Worm (Caenorhabditis elegans) whole organism, L4 larva: ENCODE data around the gene msi-1.

Source experiments
- D1046.2 ChIP-seq: fragments of 200-800 bp; sonication (Bioruptor generic); IDR thresholded peaks from 2 replicates; pipeline ENCODE4 v1.3.6; 2022; ENCODE audit warnings: missing genetic modification characterization, missing compliant biosample characterization
- F44E2.7 ChIP-seq: fragments of 200-800 bp; sonication (Bioruptor generic); IDR thresholded peaks from 2 replicates; pipeline ENCODE4 v2.1.2; 2022; ENCODE audit warnings: missing genetic modification characterization, missing compliant biosample characterization
- T20F7.1 ChIP-seq: fragments of 200-800 bp; sonication (Bioruptor generic); optimal IDR thresholded peaks from 2 replicates; lab custom pipeline; 2018; ENCODE audit warnings: mild to moderate bottlenecking, missing genetic modification characterization, missing compliant biosample characterization
- Y5F2A.4 ChIP-seq: fragments of 200-800 bp; sonication (Bioruptor generic); optimal IDR thresholded peaks from 2 replicates; lab custom pipeline; 2018; ENCODE audit warnings: mild to moderate bottlenecking, missing genetic modification characterization, missing compliant biosample characterization
- ZK546.5 ChIP-seq, 2 experiments: sonication (generic microtip); optimal IDR thresholded peaks; 2 replicates each; lab custom pipeline; 2017; ENCODE audit warnings: missing biosample characterization in 2 of 2, missing genetic modification characterization in 2 of 2
- aha-1 ChIP-seq: fragments of 150-350 bp; peaks from one replicate; lab custom pipeline; 2014; ENCODE audit warnings: missing biosample characterization, missing genetic modification characterization
- aly-2 ChIP-seq: sonication (generic microtip); optimal IDR thresholded peaks from 2 replicates; lab custom pipeline; 2018; ENCODE audit warnings: missing biosample characterization, missing genetic modification characterization
- attf-4 ChIP-seq: sonication (generic microtip); optimal IDR thresholded peaks from 3 replicates; lab custom pipeline; 2017; ENCODE audit warnings: missing biosample characterization, missing genetic modification characterization
- ceh-82 ChIP-seq: sonication (generic microtip); optimal IDR thresholded peaks from 2 replicates; lab custom pipeline; 2017; ENCODE audit warnings: missing biosample characterization, missing genetic modification characterization
- cey-2 ChIP-seq: sonication (generic microtip); optimal IDR thresholded peaks from 3 replicates; lab custom pipeline; 2017; ENCODE audit warnings: missing genetic modification characterization, mild to moderate bottlenecking, missing compliant biosample characterization, antibody characterized with exemption, borderline replicate concordance; ENCODE audit not compliant: insufficient read depth
- ctbp-1 ChIP-seq: fragments of 200-800 bp; sonication (Bioruptor generic); IDR thresholded peaks from 2 replicates; pipeline ENCODE4 v1.3.6; 2022; ENCODE audit warnings: missing genetic modification reagents, missing genetic modification characterization, missing compliant biosample characterization
- daf-12 ChIP-seq: fragments of 150-350 bp; optimal IDR thresholded peaks from 2 replicates; lab custom pipeline; 2014; ENCODE audit warnings: missing biosample characterization, missing genetic modification reagents, missing genetic modification characterization
- daf-16 ChIP-seq, 3 experiments: sonication (generic microtip); optimal IDR thresholded peaks; 2 replicates each; lab custom pipeline; 2016 to 2017; ENCODE audit warnings: missing genetic modification characterization in 3 of 3, missing genetic modification reagents in 3 of 3, mild to moderate bottlenecking in 2 of 3, missing compliant biosample characterization in 2 of 3, missing biosample characterization in 1 of 3, moderate library complexity in 1 of 3
- daf-8 ChIP-seq: fragments of 200-800 bp; sonication (Bioruptor generic); IDR thresholded peaks from 2 replicates; pipeline ENCODE4 v1.3.6; 2022; ENCODE audit warnings: missing genetic modification characterization, missing compliant biosample characterization
- dmd-6 ChIP-seq: fragments of 200-800 bp; sonication (Bioruptor generic); IDR thresholded peaks from 2 replicates; pipeline ENCODE4 v1.3.6; 2022; ENCODE audit warnings: missing genetic modification reagents, missing genetic modification characterization, missing compliant biosample characterization
- dmd-8 ChIP-seq: fragments of 200-800 bp; sonication (Bioruptor generic); IDR thresholded peaks from 2 replicates; pipeline ENCODE4 v1.3.6; 2022; ENCODE audit warnings: missing genetic modification characterization, missing compliant biosample characterization
- duxl-1 ChIP-seq: sonication (generic microtip); optimal IDR thresholded peaks from 2 replicates; lab custom pipeline; 2016; ENCODE audit warnings: mild to moderate bottlenecking, missing genetic modification characterization, moderate library complexity, missing compliant biosample characterization; ENCODE audit not compliant: poor library complexity
- egl-43 ChIP-seq: fragments of 200-800 bp; sonication (Bioruptor generic); IDR thresholded peaks from 2 replicates; pipeline ENCODE4 v1.3.6; 2022; ENCODE audit warnings: missing genetic modification reagents, missing genetic modification characterization, missing compliant biosample characterization
- fkh-10 ChIP-seq: fragments of 150-350 bp; optimal IDR thresholded peaks from 2 replicates; lab custom pipeline; 2014; ENCODE audit warnings: missing biosample characterization, missing genetic modification reagents, missing genetic modification characterization
- fos-1 ChIP-seq: fragments of 150-350 bp; optimal IDR thresholded peaks from 2 replicates; lab custom pipeline; 2014; ENCODE audit warnings: missing biosample characterization, missing genetic modification characterization
- gei-8 ChIP-seq: fragments of 200-800 bp; sonication (Bioruptor generic); optimal IDR thresholded peaks from 2 replicates; lab custom pipeline; 2018; ENCODE audit warnings: mild to moderate bottlenecking, missing genetic modification characterization, missing compliant biosample characterization
- hif-1 ChIP-seq, 2 experiments: sonication (generic microtip); optimal IDR thresholded peaks; 2 replicates each; lab custom pipeline; 2016 to 2017; ENCODE audit warnings: missing compliant biosample characterization in 2 of 2, missing genetic modification characterization in 2 of 2, missing genetic modification reagents in 2 of 2, missing genotype in 2 of 2, mild to moderate bottlenecking in 1 of 2
- hlh-11 ChIP-seq: fragments of 200-800 bp; sonication (Bioruptor generic); optimal IDR thresholded peaks from 2 replicates; lab custom pipeline; 2018; ENCODE audit warnings: mild to moderate bottlenecking, missing genetic modification characterization, missing compliant biosample characterization
- hlh-30 ChIP-seq: sonication (generic microtip); optimal IDR thresholded peaks from 2 replicates; lab custom pipeline; 2017; ENCODE audit warnings: antibody characterized with exemption, mild to moderate bottlenecking, missing genetic modification characterization, missing compliant biosample characterization; ENCODE audit not compliant: insufficient read depth
- jun-1 ChIP-seq: fragments of 150-350 bp; optimal IDR thresholded peaks from 2 replicates; lab custom pipeline; 2014; ENCODE audit warnings: missing biosample characterization, missing genetic modification reagents, missing genetic modification characterization
- lin-13 ChIP-seq: fragments of 150-350 bp; optimal IDR thresholded peaks from 2 replicates; lab custom pipeline; 2014; ENCODE audit warnings: missing biosample characterization, missing genetic modification reagents, missing genetic modification characterization
- lin-29 ChIP-seq: fragments of 200-800 bp; sonication (Bioruptor generic); IDR thresholded peaks from 2 replicates; pipeline ENCODE4 v1.3.6; 2022; ENCODE audit warnings: missing genetic modification reagents, missing genetic modification characterization, missing compliant biosample characterization
- lin-39 ChIP-seq: fragments of 150-350 bp; optimal IDR thresholded peaks from 2 replicates; lab custom pipeline; 2014; ENCODE audit warnings: missing biosample characterization, missing genetic modification reagents, missing genetic modification characterization
- lir-3 ChIP-seq: sonication (generic microtip); optimal IDR thresholded peaks from 2 replicates; lab custom pipeline; 2016; ENCODE audit warnings: mild to moderate bottlenecking, missing genetic modification characterization, missing compliant biosample characterization
- mdl-1 ChIP-seq, 2 experiments: fragments of 150-350 bp in 1 of 2; sonication (generic microtip) in 1 of 2; optimal IDR thresholded peaks; 2 replicates each; lab custom pipeline; 2014 to 2017; ENCODE audit warnings: missing biosample characterization in 2 of 2, missing genetic modification characterization in 2 of 2
- mes-2 ChIP-seq: sonication (generic microtip); optimal IDR thresholded peaks from 2 replicates; lab custom pipeline; 2016; ENCODE audit warnings: missing genotype, mild to moderate bottlenecking, missing genetic modification characterization, missing compliant biosample characterization; ENCODE audit not compliant: poor library complexity, severe bottlenecking
- mxl-2 ChIP-seq: fragments of 200-800 bp; sonication (Bioruptor generic); conservative IDR thresholded peaks from 2 replicates; pipeline ENCODE4 v1.3.6; 2022; ENCODE audit warnings: missing genetic modification reagents, missing genetic modification characterization, missing compliant biosample characterization
- nhr-10 ChIP-seq: fragments of 150-350 bp; optimal IDR thresholded peaks from 2 replicates; lab custom pipeline; 2014; ENCODE audit warnings: missing biosample characterization, missing genetic modification characterization
- nhr-102 ChIP-seq: sonication (generic microtip); optimal IDR thresholded peaks from 2 replicates; lab custom pipeline; 2016; ENCODE audit warnings: mild to moderate bottlenecking, missing genetic modification characterization, moderate library complexity, missing compliant biosample characterization
- nhr-111 ChIP-seq: fragments of 200-800 bp; sonication (Bioruptor generic); optimal IDR thresholded peaks from 2 replicates; lab custom pipeline; 2018; ENCODE audit warnings: mild to moderate bottlenecking, missing genetic modification characterization, missing compliant biosample characterization
- nhr-28 ChIP-seq: fragments of 150-350 bp; optimal IDR thresholded peaks from 2 replicates; lab custom pipeline; 2014; ENCODE audit warnings: missing biosample characterization, missing genetic modification characterization
- nhr-41 ChIP-seq: fragments of 200-800 bp; sonication (Bioruptor generic); IDR thresholded peaks from 2 replicates; pipeline ENCODE4 v1.3.6; 2022; ENCODE audit warnings: missing genetic modification reagents, missing genetic modification characterization, missing compliant biosample characterization
- pqm-1 ChIP-seq: sonication (generic microtip); optimal IDR thresholded peaks from 2 replicates; lab custom pipeline; 2017; ENCODE audit warnings: missing biosample characterization, missing genetic modification characterization
- skn-1 ChIP-seq: fragments of 150-350 bp; optimal IDR thresholded peaks from 2 replicates; lab custom pipeline; 2014; ENCODE audit warnings: missing biosample characterization, missing genetic modification characterization
- spr-1 ChIP-seq: sonication (generic microtip); optimal IDR thresholded peaks from 2 replicates; lab custom pipeline; 2016; ENCODE audit warnings: mild to moderate bottlenecking, missing genetic modification characterization, missing compliant biosample characterization
- tra-1 ChIP-seq: fragments of 200-800 bp; sonication (Bioruptor generic); IDR thresholded peaks from 2 replicates; pipeline ENCODE4 v1.3.6; 2022; ENCODE audit warnings: missing genetic modification reagents, missing genetic modification characterization, missing compliant biosample characterization
- vab-7 ChIP-seq: fragments of 200-800 bp; sonication (Bioruptor generic); IDR thresholded peaks from 2 replicates; pipeline ENCODE4 v1.3.6; 2022; ENCODE audit warnings: missing genetic modification reagents, missing genetic modification characterization, missing compliant biosample characterization
- zfp-2 ChIP-seq: sonication (generic microtip); optimal IDR thresholded peaks from 2 replicates; lab custom pipeline; 2016; ENCODE audit warnings: mild to moderate bottlenecking, missing genetic modification characterization, missing compliant biosample characterization
- zip-11 ChIP-seq: fragments of 200-800 bp; sonication (Bioruptor generic); IDR thresholded peaks from 2 replicates; pipeline ENCODE4 v1.3.6; 2022; ENCODE audit warnings: missing genetic modification characterization, missing compliant biosample characterization

Gene msi-1

DNA sequence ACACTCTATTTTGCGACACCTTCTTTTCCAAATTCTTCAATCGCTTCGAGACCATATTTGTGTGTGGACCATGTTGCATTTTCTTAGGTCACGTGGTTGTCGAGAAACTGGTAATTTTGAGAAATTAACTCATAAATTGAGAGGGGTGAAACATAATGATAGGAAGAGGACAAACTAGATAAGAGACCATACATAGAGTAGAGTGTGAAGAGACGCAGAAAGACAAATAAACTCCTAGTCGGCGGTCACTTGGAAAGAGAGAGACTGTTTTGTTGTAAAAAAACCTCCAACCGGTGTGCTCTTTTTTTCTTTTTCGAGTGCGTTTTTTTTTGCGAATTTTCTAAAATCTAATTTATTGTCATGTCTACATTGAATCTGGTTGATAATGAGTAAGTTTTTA lies 16.2 kb downstream of the msi-1 start, which contains the start of gene R10E9.3 (continued):
- no peak for TF ChIP-seq fos-1 (tag; lab: Kevin White, UChicago)
- TF ChIP-seq, all 104 proteins: peak for 11

DNA sequence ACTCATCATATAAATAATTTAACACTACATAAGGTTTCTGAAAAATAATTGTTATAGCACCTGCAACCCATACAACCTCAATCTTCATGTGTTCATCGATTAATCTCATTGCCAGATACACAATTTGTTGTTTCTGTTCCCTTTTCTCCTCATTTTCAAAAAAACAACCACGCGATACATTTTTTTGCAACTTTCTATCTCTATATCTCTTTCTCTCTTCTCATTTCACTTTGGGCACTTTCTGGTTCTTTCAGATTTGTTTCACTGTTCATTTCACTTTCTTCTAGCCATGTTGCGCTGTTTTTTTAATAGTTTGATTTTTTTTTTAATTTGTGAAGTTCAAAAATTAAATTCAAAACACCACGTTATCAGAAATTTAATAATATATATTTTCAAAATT lies 17.0 kb downstream of the msi-1 start:
- TF ChIP-seq hlh-11 (tag; lab: Kevin White, UChicago) (peak; percentile 20), fkh-10 (GFP tag; lab: Kevin White, UChicago) (no peak), gei-8 (no peak), lir-3 (tag; lab: Kevin White, UChicago) (no peak), dmd-6 (GFP tag; lab: Robert Waterston, UW) (peak; percentile 16; the same call in 1 of the 2 replicates), ctbp-1 (GFP tag; lab: Robert Waterston, UW) (no peak), mxl-2 (no peak), mes-2 (no peak), T20F7.1 (GFP tag; lab: Kevin White, UChicago) (no peak), aly-2 (no peak), vab-7 (GFP tag; lab: Robert Waterston, UW) (no peak), aha-1 (tag; lab: Kevin White, UChicago) (peak; percentile 84), F44E2.7 (GFP tag; lab: Robert Waterston, UW) (no peak), Y5F2A.4 (GFP tag; lab: Kevin White, UChicago) (no peak), nhr-41 (GFP tag; lab: Robert Waterston, UW) (no peak), zip-11 (GFP tag; lab: Robert Waterston, UW) (no peak), nhr-102 (tag; lab: Kevin White, UChicago) (no peak), tra-1 (GFP tag; lab: Robert Waterston, UW) (no peak), attf-4 (tag; lab: Kevin White, UChicago) (no peak), nhr-10 (tag; lab: Kevin White, UChicago) (no peak), nhr-111 (GFP tag; lab: Kevin White, UChicago) (no peak), zfp-2 (tag; lab: Kevin White, UChicago) (no peak), ceh-82 (tag; lab: Kevin White, UChicago) (no peak), daf-8 (GFP tag; lab: Robert Waterston, UW) (no peak), mdl-1 (tag; optimal IDR thresholded peaks at IDR 0.05; lab: Kevin White, UChicago) (peak in 1 of 2 experiments; percentile 25), jun-1 (no peak), daf-16 (GFP tag; optimal IDR thresholded peaks at IDR 0.05; lab: Kevin White, UChicago) (no peak), daf-16 (tag; optimal IDR thresholded peaks at IDR 0.05; lab: Kevin White, UChicago) (no peak), nhr-28 (tag; lab: Kevin White, UChicago) (peak; percentile 8), spr-1 (tag; lab: Kevin White, UChicago) (no peak), skn-1 (tag; lab: Kevin White, UChicago) (no peak), lin-13 (GFP tag; lab: Kevin White, UChicago) (no peak), D1046.2 (GFP tag; lab: Robert Waterston, UW) (no peak), daf-12 (no peak), hif-1 (tag; optimal IDR thresholded peaks at IDR 0.05; lab: Kevin White, UChicago) (no peak), fos-1 (tag; lab: Kevin White, UChicago) (no peak), cey-2 (tag; lab: Kevin White, UChicago) (no peak), lin-39 (tag; lab: Kevin White, UChicago) (no peak), egl-43 (no peak), duxl-1 (no peak), hlh-30 (tag; lab: Kevin White, UChicago) (peak; percentile 44), pqm-1 (tag; lab: Kevin White, UChicago) (no peak), ZK546.5 (tag; optimal IDR thresholded peaks at IDR 0.05; lab: Kevin White, UChicago) (no peak), dmd-8 (GFP tag; lab: Robert Waterston, UW) (no peak), lin-29 (no peak)
